Fruit fly (Drosophila melanogaster) whole organism, prepupa: ENCODE results near the gene CG42307.

Experiments
- Blimp-1 ChIP-seq: fragments of 200-800 bp; sonication (Bioruptor generic); optimal IDR thresholded peaks from 3 replicates; lab custom pipeline; 2017; ENCODE audit warnings: missing biosample characterization, missing genetic modification characterization, mild to moderate bottlenecking, moderate library complexity, missing genetic modification reagents
- CG10669 ChIP-seq: fragments of 200-800 bp; sonication (Bioruptor generic); optimal IDR thresholded peaks from 3 replicates; lab custom pipeline; 2018; ENCODE audit warnings: missing biosample characterization, mild to moderate bottlenecking, missing genetic modification characterization, moderate library complexity
- CG11294 ChIP-seq: fragments of 200-800 bp; sonication (Bioruptor generic); IDR thresholded peaks from 2 replicates; pipeline ENCODE4 v1.3.6; 2022; ENCODE audit warnings: missing biosample characterization, missing genetic modification characterization
- CG11902 ChIP-seq: fragments of 200-800 bp; sonication (Bioruptor generic); optimal IDR thresholded peaks from 3 replicates; lab custom pipeline; 2016; ENCODE audit warnings: missing biosample characterization, missing genetic modification characterization
- CG15336 ChIP-seq: fragments of 200-800 bp; sonication (Bioruptor generic); IDR thresholded peaks from 2 replicates; pipeline ENCODE4 v1.3.6; 2022; ENCODE audit warnings: missing biosample characterization, missing genetic modification characterization
- CG1621 ChIP-seq: fragments of 200-800 bp; sonication (Bioruptor generic); optimal IDR thresholded peaks from 3 replicates; lab custom pipeline; 2018; ENCODE audit warnings: missing biosample characterization, mild to moderate bottlenecking, missing genetic modification characterization
- CG16779 ChIP-seq: fragments of 200-800 bp; sonication (Bioruptor generic); optimal IDR thresholded peaks from 3 replicates; lab custom pipeline; 2017; ENCODE audit warnings: missing biosample characterization, mild to moderate bottlenecking, missing genetic modification characterization
- CG3032 ChIP-seq: fragments of 200-800 bp; optimal IDR thresholded peaks from 2 replicates; lab custom pipeline; 2019; ENCODE audit warnings: missing biosample characterization, mild to moderate bottlenecking, missing genetic modification characterization, moderate library complexity
- CG31627 ChIP-seq: fragments of 200-800 bp; sonication (Bioruptor generic); optimal IDR thresholded peaks from 3 replicates; lab custom pipeline; 2016; ENCODE audit warnings: missing biosample characterization, missing genetic modification characterization
- CG32006 ChIP-seq: fragments of 200-800 bp; sonication (Bioruptor generic); optimal IDR thresholded peaks from 3 replicates; lab custom pipeline; 2017; ENCODE audit warnings: missing biosample characterization, mild to moderate bottlenecking, missing genetic modification characterization
- CG34406 ChIP-seq: fragments of 200-800 bp; sonication (Bioruptor generic); optimal IDR thresholded peaks from 3 replicates; lab custom pipeline; 2016; ENCODE audit warnings: missing biosample characterization, missing genetic modification characterization
- CG3919 ChIP-seq: fragments of 200-800 bp; sonication (Bioruptor generic); optimal IDR thresholded peaks from 3 replicates; lab custom pipeline; 2016; ENCODE audit warnings: missing biosample characterization, missing genetic modification characterization
- CG4318 ChIP-seq: fragments of 200-800 bp; sonication (Bioruptor generic); optimal IDR thresholded peaks from 3 replicates; lab custom pipeline; 2017; ENCODE audit warnings: missing biosample characterization, mild to moderate bottlenecking, missing genetic modification characterization
- CG6163 ChIP-seq: fragments of 200-800 bp; sonication (Bioruptor generic); IDR thresholded peaks from 3 replicates; pipeline ENCODE4 v1.3.6; 2022; ENCODE audit warnings: missing biosample characterization, missing genetic modification characterization
- CG6276 ChIP-seq: fragments of 200-800 bp; sonication (Bioruptor generic); optimal IDR thresholded peaks from 2 replicates; lab custom pipeline; 2017; ENCODE audit warnings: missing biosample characterization, mild to moderate bottlenecking, missing genetic modification characterization
- CG6808 ChIP-seq: fragments of 200-800 bp; sonication (Bioruptor generic); optimal IDR thresholded peaks from 3 replicates; lab custom pipeline; 2017; ENCODE audit warnings: missing biosample characterization, missing genetic modification characterization, mild to moderate bottlenecking, moderate library complexity, missing genetic modification reagents
- CG6854 ChIP-seq: fragments of 200-800 bp; sonication (Bioruptor generic); optimal IDR thresholded peaks from 2 replicates; lab custom pipeline; 2017; ENCODE audit warnings: missing biosample characterization, mild to moderate bottlenecking, missing genetic modification characterization
- CG7368 ChIP-seq: fragments of 200-800 bp; sonication (Bioruptor generic); optimal IDR thresholded peaks from 3 replicates; lab custom pipeline; 2016; ENCODE audit warnings: missing biosample characterization, missing genetic modification characterization
- CG8119 ChIP-seq: fragments of 200-800 bp; sonication (Bioruptor generic); IDR thresholded peaks from 3 replicates; pipeline ENCODE4 v1.3.6; 2022; ENCODE audit warnings: missing biosample characterization, missing genetic modification characterization
- CG8632 ChIP-seq: fragments of 200-800 bp; sonication (Bioruptor generic); optimal IDR thresholded peaks from 3 replicates; lab custom pipeline; 2016; ENCODE audit warnings: missing biosample characterization, missing genetic modification characterization
- CG9139 ChIP-seq: fragments of 200-800 bp; sonication (Bioruptor generic); optimal IDR thresholded peaks from 3 replicates; lab custom pipeline; 2017; ENCODE audit warnings: missing biosample characterization, mild to moderate bottlenecking, missing genetic modification characterization
- Eip75B ChIP-seq: fragments of 200-800 bp; sonication (Bioruptor generic); optimal IDR thresholded peaks from 3 replicates; lab custom pipeline; 2016; ENCODE audit warnings: missing biosample characterization, missing genetic modification characterization
- Eip78C ChIP-seq: fragments of 200-800 bp; sonication (Bioruptor generic); peaks from one replicate; lab custom pipeline; 2016; ENCODE audit warnings: missing biosample characterization, missing genetic modification characterization
- Eip93F ChIP-seq: fragments of 200-800 bp; sonication (Bioruptor generic); optimal IDR thresholded peaks from 2 replicates; lab custom pipeline; 2016; ENCODE audit warnings: missing biosample characterization, mild to moderate bottlenecking, missing genetic modification characterization
- Ets96B ChIP-seq: fragments of 200-800 bp; optimal IDR thresholded peaks from 2 replicates; lab custom pipeline; 2019; ENCODE audit warnings: missing biosample characterization, mild to moderate bottlenecking, missing genetic modification characterization, moderate library complexity
- Gug ChIP-seq: fragments of 200-800 bp; sonication (Bioruptor generic); IDR thresholded peaks from 2 replicates; pipeline ENCODE4 v1.3.6; 2022; ENCODE audit warnings: missing biosample characterization, missing genetic modification characterization
- Hr38 ChIP-seq: sonication (Bioruptor generic); optimal IDR thresholded peaks from 2 replicates; lab custom pipeline; 2016; ENCODE audit warnings: missing biosample characterization, missing genetic modification characterization
- Hr39 ChIP-seq: fragments of 200-800 bp; sonication (Bioruptor generic); optimal IDR thresholded peaks from 2 replicates; lab custom pipeline; 2016; ENCODE audit warnings: missing biosample characterization, missing genetic modification characterization
- Hr4 ChIP-seq: fragments of 200-800 bp; sonication (Bioruptor generic); optimal IDR thresholded peaks from 3 replicates; lab custom pipeline; 2016; ENCODE audit warnings: missing biosample characterization, missing genetic modification characterization
- Lpt ChIP-seq: fragments of 200-800 bp; sonication (Bioruptor generic); optimal IDR thresholded peaks from 3 replicates; lab custom pipeline; 2016; ENCODE audit warnings: missing biosample characterization, missing genetic modification characterization
- Met ChIP-seq: fragments of 200-800 bp; sonication (Bioruptor generic); optimal IDR thresholded peaks from 3 replicates; lab custom pipeline; 2016; ENCODE audit warnings: missing biosample characterization, missing genetic modification characterization
- Smox ChIP-seq: fragments of 200-800 bp; sonication (Bioruptor generic); optimal IDR thresholded peaks from 3 replicates; lab custom pipeline; 2016; ENCODE audit warnings: missing biosample characterization, missing genetic modification characterization
- Sox102F ChIP-seq: fragments of 200-800 bp; sonication (Bioruptor generic); optimal IDR thresholded peaks from 2 replicates; lab custom pipeline; 2016; ENCODE audit warnings: missing biosample characterization, mild to moderate bottlenecking, missing genetic modification characterization
- Sox14 ChIP-seq: fragments of 200-800 bp; sonication (Bioruptor generic); optimal IDR thresholded peaks from 3 replicates; lab custom pipeline; 2016; ENCODE audit warnings: missing biosample characterization, missing genetic modification characterization
- Sox15 ChIP-seq: fragments of 200-800 bp; sonication (Bioruptor generic); optimal IDR thresholded peaks from 3 replicates; lab custom pipeline; 2016; ENCODE audit warnings: missing biosample characterization, missing genetic modification characterization
- achi ChIP-seq: fragments of 200-800 bp; sonication (Bioruptor generic); optimal IDR thresholded peaks from 3 replicates; lab custom pipeline; 2016; ENCODE audit warnings: missing biosample characterization, missing genetic modification characterization
- acj6 ChIP-seq: fragments of 200-800 bp; sonication (Bioruptor generic); optimal IDR thresholded peaks from 3 replicates; lab custom pipeline; 2016; ENCODE audit warnings: missing biosample characterization, missing genetic modification characterization
- dac ChIP-seq: fragments of 200-800 bp; sonication (Bioruptor generic); optimal IDR thresholded peaks from 2 replicates; lab custom pipeline; 2017; ENCODE audit warnings: missing biosample characterization, mild to moderate bottlenecking, missing genetic modification characterization
- dsx ChIP-seq: fragments of 200-800 bp; optimal IDR thresholded peaks from 3 replicates; lab custom pipeline; 2019; ENCODE audit warnings: missing biosample characterization, mild to moderate bottlenecking, missing genetic modification characterization, moderate library complexity; ENCODE audit not compliant: poor library complexity, severe bottlenecking
- eg ChIP-seq: fragments of 200-800 bp; sonication (Bioruptor generic); IDR thresholded peaks from 3 replicates; pipeline ENCODE4 v1.3.6; 2022; ENCODE audit warnings: missing biosample characterization, missing genetic modification characterization
- esn ChIP-seq: fragments of 200-800 bp; sonication (Bioruptor generic); optimal IDR thresholded peaks from 2 replicates; lab custom pipeline; 2016; ENCODE audit warnings: missing biosample characterization, mild to moderate bottlenecking, missing genetic modification characterization, moderate library complexity
- fd59A ChIP-seq: fragments of 200-800 bp; sonication (Bioruptor generic); optimal IDR thresholded peaks from 2 replicates; lab custom pipeline; 2017; ENCODE audit warnings: missing biosample characterization, mild to moderate bottlenecking, missing genetic modification characterization, missing genetic modification reagents
- fd85E ChIP-seq: fragments of 200-800 bp; sonication (Bioruptor generic); optimal IDR thresholded peaks from 3 replicates; lab custom pipeline; 2016; ENCODE audit warnings: missing biosample characterization, missing genetic modification characterization
- fkh ChIP-seq: fragments of 200-800 bp; sonication (Bioruptor generic); optimal IDR thresholded peaks from 3 replicates; lab custom pipeline; 2017; ENCODE audit warnings: missing biosample characterization, mild to moderate bottlenecking, missing genetic modification characterization, moderate library complexity
- lz ChIP-seq: fragments of 200-800 bp; sonication (Bioruptor generic); optimal IDR thresholded peaks from 3 replicates; lab custom pipeline; 2016; ENCODE audit warnings: missing biosample characterization, missing genetic modification characterization
- pdm3 ChIP-seq: fragments of 200-800 bp; sonication (Bioruptor generic); optimal IDR thresholded peaks from 3 replicates; lab custom pipeline; 2016; ENCODE audit warnings: missing biosample characterization, missing genetic modification characterization
- salr ChIP-seq, 2 experiments: fragments of 200-800 bp; sonication (Bioruptor generic); optimal IDR thresholded peaks; 3 replicates each; lab custom pipeline; 2016 to 2018; ENCODE audit warnings: missing biosample characterization in 2 of 2, missing genetic modification characterization in 2 of 2, mild to moderate bottlenecking in 1 of 2
- spab ChIP-seq: fragments of 200-800 bp; sonication (Bioruptor generic); optimal IDR thresholded peaks from 2 replicates; lab custom pipeline; 2017; ENCODE audit warnings: missing biosample characterization, mild to moderate bottlenecking, missing genetic modification characterization, missing genetic modification reagents
- ss ChIP-seq, 2 experiments: fragments of 200-800 bp; sonication (Bioruptor generic); optimal IDR thresholded peaks; 2 replicates in 1 of 2; 3 replicates in 1 of 2; lab custom pipeline; 2017 to 2018; ENCODE audit warnings: mild to moderate bottlenecking in 2 of 2, missing biosample characterization in 2 of 2, missing genetic modification characterization in 2 of 2, moderate library complexity in 1 of 2
- svp ChIP-seq: fragments of 200-800 bp; sonication (Bioruptor generic); peaks from one replicate; lab custom pipeline; 2016; ENCODE audit warnings: missing biosample characterization, missing genetic modification characterization
- topi ChIP-seq: fragments of 200-800 bp; sonication (Bioruptor generic); optimal IDR thresholded peaks from 3 replicates; lab custom pipeline; 2016; ENCODE audit warnings: missing biosample characterization, missing genetic modification characterization
- vri ChIP-seq: fragments of 200-800 bp; sonication (Bioruptor generic); optimal IDR thresholded peaks from 3 replicates; lab custom pipeline; 2016; ENCODE audit warnings: missing biosample characterization, mild to moderate bottlenecking, missing genetic modification characterization

Gene CG42307

DNA sequence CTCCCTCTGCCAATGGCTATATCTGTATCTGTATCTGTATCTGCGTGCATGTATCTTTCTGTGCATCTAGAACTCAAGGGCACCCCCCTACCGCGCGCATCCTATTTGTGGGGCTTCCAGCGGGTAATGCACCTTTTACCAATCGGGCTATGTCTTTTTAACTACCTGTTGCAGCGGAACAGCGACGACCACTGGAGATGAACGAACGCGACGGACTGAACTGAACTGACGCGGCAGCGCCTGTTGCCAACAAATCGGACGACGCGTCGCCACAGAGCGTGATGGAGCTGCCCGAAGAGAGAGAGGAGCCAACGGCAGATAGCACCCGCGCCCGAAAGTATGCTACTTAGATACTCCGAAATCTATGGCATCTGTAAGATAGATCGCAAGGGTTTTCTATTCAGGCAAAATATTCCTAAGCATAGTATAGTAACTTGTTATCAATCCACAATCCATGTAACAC is 16.1 kb downstream of the CG42307 start, which contains the start of gene Cln7:
Gene Cln7 (minus strand): TSS at position 219 of the 463 bp plus-strand sequence.
- TF ChIP-seq lz (GFP tag; lab: Kevin White, UChicago) (no peak), salr (GFP tag; optimal IDR thresholded peaks at IDR 0.05; lab: Kevin White, UChicago) (no peak), fd85E (GFP tag; lab: Kevin White, UChicago) (peak; percentile 79), vri (peak; percentile 70), Hr38 (GFP tag; lab: Kevin White, UChicago) (no peak), CG10669 (GFP tag; lab: Kevin White, UChicago) (peak; percentile 3), esn (GFP tag; lab: Kevin White, UChicago) (peak; percentile 71), CG32006 (GFP tag; lab: Kevin White, UChicago) (no peak), dsx (peak; percentile 69), Lpt (GFP tag; lab: Kevin White, UChicago) (peak; percentile 59), CG6163 (peak; percentile 90), CG8632 (GFP tag; lab: Kevin White, UChicago) (peak; percentile 39), Hr39 (GFP tag; lab: Kevin White, UChicago) (no peak), CG6854 (GFP tag; lab: Kevin White, UChicago) (peak; percentile 85), Sox14 (GFP tag; lab: Kevin White, UChicago) (peak; percentile 88), Ets96B (tag; lab: Kevin White, UChicago) (peak; percentile 36), pdm3 (no peak), Blimp-1 (GFP tag; lab: Kevin White, UChicago) (peak; percentile 2), Gug (GFP tag; lab: Robert Waterston, UW) (no peak), CG11902 (no peak), CG4318 (GFP tag; lab: Kevin White, UChicago) (no peak), CG34406 (GFP tag; lab: Kevin White, UChicago) (peak; percentile 54), CG3032 (tag; lab: Kevin White, UChicago) (peak; percentile 3), Sox15 (no peak), CG6276 (GFP tag; lab: Kevin White, UChicago) (peak; percentile 26), Sox102F (no peak), Met (no peak), CG16779 (tag; lab: Kevin White, UChicago) (peak; percentile 69), achi (GFP tag; lab: Kevin White, UChicago) (no peak), Eip93F (GFP tag; lab: Kevin White, UChicago) (peak; percentile 78), spab (GFP tag; lab: Kevin White, UChicago) (peak; percentile 5), svp (no peak), CG31627 (no peak), Eip75B (GFP tag; lab: Kevin White, UChicago) (peak; percentile 65), topi (GFP tag; lab: Kevin White, UChicago) (peak; percentile 56), CG1621 (tag; lab: Kevin White, UChicago) (peak; percentile 26), eg (peak; percentile 77; the same call in 2 of the 3 replicates), Smox (GFP tag; lab: Kevin White, UChicago) (no peak), CG8119 (GFP tag; lab: Robert Waterston, UW) (no peak; the same call in 1 of the 3 replicates), CG11294 (GFP tag; lab: Robert Waterston, UW) (no peak; the same call in 1 of the 2 replicates), acj6 (GFP tag; lab: Kevin White, UChicago) (no peak), CG6808 (GFP tag; lab: Kevin White, UChicago) (peak; percentile 40), dac (GFP tag; lab: Kevin White, UChicago) (no peak), CG9139 (GFP tag; lab: Kevin White, UChicago) (peak; percentile 73), CG7368 (GFP tag; lab: Kevin White, UChicago) (peak; percentile 30), CG15336 (GFP tag; lab: Robert Waterston, UW) (peak; percentile 63), Hr4 (no peak), CG3919 (peak; percentile 47), Eip78C (GFP tag; lab: Kevin White, UChicago) (peak; percentile 83), fkh (GFP tag; lab: Kevin White, UChicago) (peak; percentile 32), fd59A (GFP tag; lab: Kevin White, UChicago) (no peak), ss (GFP tag; optimal IDR thresholded peaks at IDR 0.05; lab: Kevin White, UChicago) (peak; percentile 69 to 72)
